Worm (Caenorhabditis elegans) whole organism, mixed stage, embryonic: ENCODE results near the gene fezf-1.

ENCODE experiments used
- ceh-83 ChIP-seq: fragments of 200-800 bp; sonication (Bioruptor generic); optimal IDR thresholded peaks from 2 replicates; lab custom pipeline; 2018; ENCODE audit warnings: mild to moderate bottlenecking, missing genetic modification characterization, missing compliant biosample characterization
- elt-1 ChIP-seq: sonication (generic microtip); optimal IDR thresholded peaks from 2 replicates; lab custom pipeline; 2017; ENCODE audit warnings: missing genetic modification characterization, mild to moderate bottlenecking, missing compliant biosample characterization, antibody characterized with exemption, moderate library complexity, borderline replicate concordance; ENCODE audit not compliant: insufficient read depth
- elt-3 ChIP-seq: fragments of 150-350 bp; optimal IDR thresholded peaks from 2 replicates; lab custom pipeline; 2014; ENCODE audit warnings: missing biosample characterization, missing genetic modification characterization
- nhr-237 ChIP-seq: fragments of 150-350 bp; optimal IDR thresholded peaks from 2 replicates; lab custom pipeline; 2014; ENCODE audit warnings: missing biosample characterization, missing genetic modification characterization
- nhr-28 ChIP-seq: fragments of 150-350 bp; optimal IDR thresholded peaks from 2 replicates; lab custom pipeline; 2014; ENCODE audit warnings: missing biosample characterization, missing genetic modification characterization
- snpc-4 ChIP-seq: fragments of 150-350 bp; optimal IDR thresholded peaks from 2 replicates; lab custom pipeline; 2014; ENCODE audit warnings: missing biosample characterization, missing genetic modification characterization
- ztf-11 ChIP-seq: fragments of 150-350 bp; optimal IDR thresholded peaks from 2 replicates; lab custom pipeline; 2014; ENCODE audit warnings: missing biosample characterization, missing genetic modification characterization

ce11 chrIV:13510049-13510448, 44.2 kb downstream of the fezf-1 start:
- TF ChIP-seq ztf-11 (tag; lab: Kevin White, UChicago), result no peak
- TF ChIP-seq nhr-28 (tag; lab: Kevin White, UChicago), result no peak
- TF ChIP-seq elt-1, result no peak
- no peak for TF ChIP-seq nhr-237 (tag; lab: Kevin White, UChicago)
- TF ChIP-seq elt-3, result no peak
- TF ChIP-seq snpc-4 (tag; lab: Kevin White, UChicago), result no peak
- TF ChIP-seq ceh-83, result no peak
